Worm (Caenorhabditis elegans) whole organism, L1 larva: ENCODE results near the gene T19D2.3.

Experiments
- C04F5.9 ChIP-seq: sonication (generic microtip); optimal IDR thresholded peaks from 2 replicates; lab custom pipeline; 2016; ENCODE audit warnings: missing genetic modification characterization, missing compliant biosample characterization
- C16A3.4 ChIP-seq: fragments of 150-350 bp; optimal IDR thresholded peaks from 2 replicates; lab custom pipeline; 2014; ENCODE audit warnings: missing biosample characterization, missing genetic modification characterization
- Y116A8C.19 ChIP-seq: sonication (generic microtip); optimal IDR thresholded peaks from 2 replicates; lab custom pipeline; 2016; ENCODE audit warnings: missing compliant biosample characterization, missing genetic modification characterization, borderline replicate concordance
- aha-1 ChIP-seq: fragments of 150-350 bp; optimal IDR thresholded peaks from 2 replicates; lab custom pipeline; 2014; ENCODE audit warnings: missing biosample characterization, missing genetic modification characterization
- alr-1 ChIP-seq: fragments of 200-800 bp; sonication (Bioruptor generic); optimal IDR thresholded peaks from 2 replicates; lab custom pipeline; 2018; ENCODE audit warnings: borderline replicate concordance, mild to moderate bottlenecking, missing genetic modification characterization, missing compliant biosample characterization
- aly-2 ChIP-seq: fragments of 150-350 bp; optimal IDR thresholded peaks from 2 replicates; lab custom pipeline; 2014; ENCODE audit warnings: missing biosample characterization, missing genetic modification characterization
- ama-1 ChIP-seq: fragments of 150-350 bp; optimal IDR thresholded peaks from 2 replicates; lab custom pipeline; 2014
- ceh-63 ChIP-seq: fragments of 200-800 bp; sonication (Bioruptor generic); optimal IDR thresholded peaks from 2 replicates; lab custom pipeline; 2018; ENCODE audit warnings: mild to moderate bottlenecking, missing genetic modification characterization, missing compliant biosample characterization
- ceh-82 ChIP-seq, 3 experiments: fragments of 150-350 bp in 1 of 3; sonication (generic microtip) in 2 of 3; optimal IDR thresholded peaks; 2 replicates each; lab custom pipeline; 2014 to 2017; ENCODE audit warnings: missing biosample characterization in 3 of 3, missing genetic modification characterization in 3 of 3
- ceh-88 ChIP-seq: fragments of 200-800 bp; sonication (Bioruptor generic); IDR thresholded peaks from 2 replicates; pipeline ENCODE4 v1.3.6; 2022; ENCODE audit warnings: missing genetic modification characterization, missing compliant biosample characterization
- ceh-90 ChIP-seq: sonication (generic microtip); optimal IDR thresholded peaks from 2 replicates; lab custom pipeline; 2016; ENCODE audit warnings: missing genetic modification characterization, missing compliant biosample characterization
- dpl-1 ChIP-seq, 3 experiments: fragments of 150-350 bp in 2 of 3; sonication (generic microtip) in 1 of 3; optimal IDR thresholded peaks; 2 replicates each; lab custom pipeline; 2014 to 2017; ENCODE audit warnings: missing biosample characterization in 3 of 3, missing genetic modification characterization in 3 of 3, missing genetic modification reagents in 3 of 3
- dsc-1 ChIP-seq: sonication (generic microtip); optimal IDR thresholded peaks from 2 replicates; lab custom pipeline; 2016; ENCODE audit warnings: mild to moderate bottlenecking, missing genetic modification characterization, missing compliant biosample characterization
- efl-1 ChIP-seq, 4 experiments: fragments of 150-350 bp; optimal IDR thresholded peaks in 3 of 4; peaks in 1 of 4; 1 replicate in 1 of 4; 2 replicates in 3 of 4; lab custom pipeline; 2014; ENCODE audit warnings: missing biosample characterization in 2 of 4, missing genetic modification characterization in 2 of 4, missing genetic modification reagents in 2 of 4
- egl-13 ChIP-seq: sonication (generic microtip); optimal IDR thresholded peaks from 2 replicates; lab custom pipeline; 2016; ENCODE audit warnings: missing genotype, missing genetic modification reagents, missing genetic modification characterization, missing compliant biosample characterization
- egl-27 ChIP-seq, 2 experiments: fragments of 150-350 bp in 1 of 2; sonication (generic microtip); optimal IDR thresholded peaks; 3 replicates each; lab custom pipeline; 2017 to 2018; ENCODE audit warnings: missing biosample characterization in 2 of 2, missing genetic modification characterization in 2 of 2, missing genetic modification reagents in 2 of 2
- elt-2 ChIP-seq: sonication (generic microtip); optimal IDR thresholded peaks from 2 replicates; lab custom pipeline; 2016; ENCODE audit warnings: missing genetic modification characterization, mild to moderate bottlenecking, inconsistent platforms, missing compliant biosample characterization, missing genetic modification reagents
- ets-5 ChIP-seq: fragments of 200-800 bp; sonication (Bioruptor generic); IDR thresholded peaks from 2 replicates; pipeline ENCODE4 v1.3.6; 2022; ENCODE audit warnings: missing genetic modification characterization, missing compliant biosample characterization
- fkh-10 ChIP-seq: sonication (generic microtip); optimal IDR thresholded peaks from 2 replicates; lab custom pipeline; 2017; ENCODE audit warnings: missing biosample characterization, missing genetic modification reagents, missing genetic modification characterization
- fkh-8 ChIP-seq: sonication (generic microtip); optimal IDR thresholded peaks from 2 replicates; lab custom pipeline; 2016; ENCODE audit warnings: mild to moderate bottlenecking, missing genetic modification characterization, missing compliant biosample characterization
- irx-1 ChIP-seq: sonication (generic microtip); optimal IDR thresholded peaks from 2 replicates; lab custom pipeline; 2016; ENCODE audit warnings: missing genetic modification characterization, missing compliant biosample characterization
- isw-1 ChIP-seq: fragments of 200-800 bp; sonication (Bioruptor generic); IDR thresholded peaks from 2 replicates; pipeline ENCODE4 v1.3.6; 2022; ENCODE audit warnings: missing genetic modification characterization, missing compliant biosample characterization
- jun-1 ChIP-seq: fragments of 150-350 bp; optimal IDR thresholded peaks from 2 replicates; lab custom pipeline; 2014; ENCODE audit warnings: missing biosample characterization, missing genetic modification reagents, missing genetic modification characterization
- lin-14 ChIP-seq: fragments of 200-800 bp; sonication (Bioruptor generic); optimal IDR thresholded peaks from 2 replicates; lab custom pipeline; 2018; ENCODE audit warnings: mild to moderate bottlenecking, missing genetic modification characterization, moderate library complexity, missing compliant biosample characterization
- lin-15B ChIP-seq: fragments of 150-350 bp; sonication (generic microtip); optimal IDR thresholded peaks from 3 replicates; lab custom pipeline; 2014; ENCODE audit warnings: missing biosample characterization, missing genetic modification characterization
- lin-35 ChIP-seq, 2 experiments: fragments of 150-350 bp; optimal IDR thresholded peaks; 2 replicates each; lab custom pipeline; 2014; ENCODE audit warnings: missing biosample characterization in 2 of 2, missing genetic modification characterization in 2 of 2, missing genetic modification reagents in 2 of 2
- lin-39 ChIP-seq: fragments of 150-350 bp; optimal IDR thresholded peaks from 2 replicates; lab custom pipeline; 2014; ENCODE audit warnings: missing biosample characterization, missing genetic modification reagents, missing genetic modification characterization
- lir-3 ChIP-seq: sonication (generic microtip); optimal IDR thresholded peaks from 2 replicates; lab custom pipeline; 2016; ENCODE audit warnings: mild to moderate bottlenecking, missing genetic modification characterization, moderate library complexity, missing compliant biosample characterization; ENCODE audit not compliant: poor library complexity
- lsy-2 ChIP-seq, 2 experiments: fragments of 150-350 bp; optimal IDR thresholded peaks; 2 replicates each; lab custom pipeline; 2014; ENCODE audit warnings: missing biosample characterization in 2 of 2, missing genetic modification characterization in 2 of 2
- mab-9 ChIP-seq: fragments of 200-800 bp; sonication (Bioruptor generic); IDR thresholded peaks from 2 replicates; pipeline ENCODE4 v1.3.6; 2022; ENCODE audit warnings: missing genetic modification reagents, missing genetic modification characterization, missing compliant biosample characterization
- mdl-1 ChIP-seq, 2 experiments: fragments of 150-350 bp; optimal IDR thresholded peaks; 2 replicates each; lab custom pipeline; 2014 to 2017; ENCODE audit warnings: missing biosample characterization in 2 of 2, missing genetic modification characterization in 2 of 2, inconsistent platforms in 1 of 2
- nhr-11 ChIP-seq: fragments of 150-350 bp; optimal IDR thresholded peaks from 2 replicates; lab custom pipeline; 2014; ENCODE audit warnings: missing biosample characterization, missing genetic modification characterization
- nhr-12 ChIP-seq: sonication (generic microtip); optimal IDR thresholded peaks from 2 replicates; lab custom pipeline; 2017; ENCODE audit warnings: missing biosample characterization, missing genetic modification characterization
- nhr-19 ChIP-seq: fragments of 200-800 bp; sonication (Bioruptor generic); conservative IDR thresholded peaks from 2 replicates; pipeline ENCODE4 v1.3.6; 2022; ENCODE audit warnings: missing genetic modification characterization, missing compliant biosample characterization
- nhr-28 ChIP-seq: fragments of 150-350 bp; optimal IDR thresholded peaks from 2 replicates; lab custom pipeline; 2014; ENCODE audit warnings: missing biosample characterization, missing genetic modification characterization
- nhr-76 ChIP-seq: sonication (generic microtip); optimal IDR thresholded peaks from 2 replicates; lab custom pipeline; 2017; ENCODE audit warnings: missing biosample characterization, missing genetic modification characterization
- nhr-77 ChIP-seq: fragments of 150-350 bp; optimal IDR thresholded peaks from 2 replicates; lab custom pipeline; 2014; ENCODE audit warnings: missing biosample characterization, missing genetic modification characterization
- nhr-84 ChIP-seq: sonication (generic microtip); optimal IDR thresholded peaks from 2 replicates; lab custom pipeline; 2017; ENCODE audit warnings: missing biosample characterization, missing genetic modification characterization
- pag-3 ChIP-seq: sonication (generic microtip); optimal IDR thresholded peaks from 2 replicates; lab custom pipeline; 2017; ENCODE audit warnings: missing genetic modification characterization, mild to moderate bottlenecking, missing compliant biosample characterization, antibody characterized with exemption, borderline replicate concordance; ENCODE audit not compliant: insufficient read depth
- pqm-1 ChIP-seq: sonication (generic microtip); optimal IDR thresholded peaks from 3 replicates; lab custom pipeline; 2017; ENCODE audit warnings: missing biosample characterization, missing genetic modification characterization
- skn-1 ChIP-seq: fragments of 150-350 bp; optimal IDR thresholded peaks from 2 replicates; lab custom pipeline; 2014; ENCODE audit warnings: missing biosample characterization, missing genetic modification characterization
- snpc-4 ChIP-seq: fragments of 150-350 bp; optimal IDR thresholded peaks from 2 replicates; lab custom pipeline; 2014; ENCODE audit warnings: missing biosample characterization, missing genetic modification characterization
- sup-37 ChIP-seq: fragments of 200-800 bp; sonication (Bioruptor generic); optimal IDR thresholded peaks from 2 replicates; lab custom pipeline; 2018; ENCODE audit warnings: mild to moderate bottlenecking, missing genetic modification characterization, missing compliant biosample characterization
- swsn-7 ChIP-seq: sonication (generic microtip); optimal IDR thresholded peaks from 2 replicates; lab custom pipeline; 2016; ENCODE audit warnings: missing genetic modification characterization, missing compliant biosample characterization
- tbx-2 ChIP-seq: sonication (generic microtip); optimal IDR thresholded peaks from 2 replicates; lab custom pipeline; 2016; ENCODE audit warnings: missing genetic modification characterization, missing compliant biosample characterization
- unc-130 ChIP-seq: fragments of 150-350 bp; optimal IDR thresholded peaks from 2 replicates; lab custom pipeline; 2017; ENCODE audit warnings: missing biosample characterization, missing genetic modification characterization, inconsistent platforms
- unc-30 ChIP-seq: sonication (generic microtip); optimal IDR thresholded peaks from 2 replicates; lab custom pipeline; 2017; ENCODE audit warnings: missing biosample characterization, missing genetic modification characterization
- unc-62 ChIP-seq: fragments of 150-350 bp; optimal IDR thresholded peaks from 2 replicates; lab custom pipeline; 2014; ENCODE audit warnings: missing biosample characterization, missing genetic modification reagents, missing genetic modification characterization
- unc-98 ChIP-seq: fragments of 200-800 bp; sonication (Bioruptor generic); IDR thresholded peaks from 2 replicates; pipeline ENCODE4 v1.3.6; 2022; ENCODE audit warnings: missing genetic modification characterization, missing compliant biosample characterization
- vab-15 ChIP-seq: sonication (generic microtip); optimal IDR thresholded peaks from 2 replicates; lab custom pipeline; 2017; ENCODE audit warnings: missing genotype, mild to moderate bottlenecking, missing genetic modification characterization, missing compliant biosample characterization
- xbp-1 ChIP-seq: sonication (generic microtip); optimal IDR thresholded peaks from 2 replicates; lab custom pipeline; 2016; ENCODE audit warnings: missing genetic modification characterization, missing compliant biosample characterization
- zag-1 ChIP-seq: fragments of 150-350 bp; optimal IDR thresholded peaks from 2 replicates; lab custom pipeline; 2014; ENCODE audit warnings: missing biosample characterization, missing genetic modification characterization
- zip-4 ChIP-seq: fragments of 200-800 bp; sonication (Bioruptor generic); optimal IDR thresholded peaks from 2 replicates; lab custom pipeline; 2018; ENCODE audit warnings: mild to moderate bottlenecking, missing genetic modification characterization, moderate library complexity, missing compliant biosample characterization

Gene T19D2.3

DNA sequence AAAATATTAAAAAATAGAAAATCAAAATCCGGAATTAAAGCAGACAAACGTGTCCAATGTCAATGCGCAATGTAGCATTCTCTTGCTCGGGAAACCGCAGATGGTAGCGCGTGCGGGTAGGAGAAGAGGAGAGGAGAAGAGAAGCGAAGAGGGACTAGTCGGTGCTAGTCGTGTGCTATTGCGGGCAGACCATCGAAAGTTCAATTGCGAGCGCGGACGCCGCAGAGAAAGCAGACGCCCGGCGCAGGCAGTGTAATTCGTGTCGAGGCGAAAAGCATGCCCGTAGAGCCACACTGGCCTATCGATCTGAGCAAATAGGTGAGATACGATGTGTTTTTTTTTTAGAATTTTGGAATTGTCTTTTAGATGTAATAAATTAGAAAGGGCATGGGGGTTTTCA, 6.6 kb downstream of the T19D2.3 start (continued):
- TF ChIP-seq lir-3 (tag; lab: Kevin White, UChicago) (no peak), unc-62 (GFP tag; lab: Kevin White, UChicago) (no peak), C04F5.9 (tag; lab: Kevin White, UChicago) (no peak), sup-37 (GFP tag; lab: Kevin White, UChicago) (peak; percentile 12), mdl-1 (tag; optimal IDR thresholded peaks at IDR 0.05; lab: Kevin White, UChicago) (peak in 1 of 2 experiments; percentile 67), tbx-2 (tag; lab: Kevin White, UChicago) (peak; percentile 59), fkh-10 (GFP tag; lab: Kevin White, UChicago) (peak; percentile 9), lin-35 (GFP tag; optimal IDR thresholded peaks at IDR 0.05; lab: Kevin White, UChicago) (peak in 1 of 2 experiments; percentile 26), nhr-12 (tag; lab: Kevin White, UChicago) (no peak), egl-13 (peak; percentile 19), lin-14 (GFP tag; lab: Kevin White, UChicago) (peak; percentile 84), nhr-28 (no peak), snpc-4 (no peak), lin-39 (tag; lab: Kevin White, UChicago) (no peak), jun-1 (tag; lab: Kevin White, UChicago) (peak; percentile 47), unc-98 (no peak), zip-4 (GFP tag; lab: Kevin White, UChicago) (no peak), lsy-2 (tag; optimal IDR thresholded peaks at IDR 0.05; lab: Kevin White, UChicago) (peak in 1 of 2 experiments; percentile 44), isw-1 (GFP tag; lab: Robert Waterston, UW) (no peak), lin-15B (tag; lab: Kevin White, UChicago) (no peak), ceh-90 (tag; lab: Kevin White, UChicago) (no peak), efl-1 (optimal IDR thresholded peaks at IDR 0.05; lab: Kevin White, UChicago) (peak in 1 of 2 experiments; percentile 2), efl-1 (GFP tag; optimal IDR thresholded peaks at IDR 0.05 in 1 of 2; lab: Kevin White, UChicago) (no peak), pag-3 (tag; lab: Kevin White, UChicago) (no peak), fkh-8 (tag; lab: Kevin White, UChicago) (peak; percentile 63), elt-2 (peak; percentile 19), aha-1 (tag; lab: Kevin White, UChicago) (no peak), ceh-63 (GFP tag; lab: Kevin White, UChicago) (no peak), ets-5 (no peak), nhr-11 (tag; lab: Kevin White, UChicago) (no peak), nhr-84 (tag; lab: Kevin White, UChicago) (no peak), Y116A8C.19 (tag; lab: Kevin White, UChicago) (no peak), skn-1 (tag; lab: Kevin White, UChicago) (peak; percentile 15), irx-1 (tag; lab: Kevin White, UChicago) (no peak), alr-1 (tag; lab: Kevin White, UChicago) (no peak), ceh-88 (GFP tag; lab: Robert Waterston, UW) (no peak), unc-30 (no peak), xbp-1 (tag; lab: Kevin White, UChicago) (peak; percentile 30), ama-1 (lab: Kevin White, UChicago) (no peak), dsc-1 (tag; lab: Kevin White, UChicago) (peak; percentile 11), unc-130 (tag; lab: Kevin White, UChicago) (no peak), mab-9 (GFP tag; lab: Robert Waterston, UW) (0 out of 2 replicates have a peak, but pooled peaks have one; percentile 25), zag-1 (tag; lab: Kevin White, UChicago) (no peak), ceh-82 (tag; optimal IDR thresholded peaks at IDR 0.05; lab: Kevin White, UChicago) (peak; percentile 3 to 67 (median 43)), egl-27 (tag; optimal IDR thresholded peaks at IDR 0.05; lab: Kevin White, UChicago) (no peak), C16A3.4 (tag; lab: Kevin White, UChicago) (peak; percentile 23), vab-15 (tag; lab: Kevin White, UChicago) (no peak), pqm-1 (no peak), dpl-1 (GFP tag; optimal IDR thresholded peaks at IDR 0.05; lab: Kevin White, UChicago) (no peak), nhr-76 (tag; lab: Kevin White, UChicago) (no peak), swsn-7 (tag; lab: Kevin White, UChicago) (peak; percentile 59), aly-2 (no peak), nhr-19 (no peak), nhr-77 (tag; lab: Kevin White, UChicago) (peak; percentile 30)
